Worm (Caenorhabditis elegans) whole organism, young adult: ENCODE results near the gene F58B4.5.

ENCODE experiments used
- C06A6.2 ChIP-seq: fragments of 200-800 bp; sonication (Bioruptor generic); conservative IDR thresholded peaks from 2 replicates; pipeline ENCODE4 v1.3.6; 2022; ENCODE audit warnings: missing genetic modification characterization, missing compliant biosample characterization
- let-607 ChIP-seq, 2 experiments: fragments of 200-800 bp in 1 of 2; sonication (Bioruptor generic) in 1 of 2; sonication (generic microtip) in 1 of 2; optimal IDR thresholded peaks; 2 replicates each; lab custom pipeline; 2016 to 2018; ENCODE audit warnings: mild to moderate bottlenecking in 2 of 2, missing compliant biosample characterization in 2 of 2, missing genetic modification characterization in 2 of 2, moderate library complexity in 2 of 2, missing genotype in 1 of 2
- lin-35 ChIP-seq, 3 experiments: fragments of 150-350 bp in 2 of 3; sonication (generic microtip) in 1 of 3; optimal IDR thresholded peaks; 2 replicates each; lab custom pipeline; 2014 to 2018; ENCODE audit warnings: missing biosample characterization in 3 of 3, missing genetic modification characterization in 3 of 3, missing genetic modification reagents in 3 of 3
- unc-62 ChIP-seq: fragments of 150-350 bp; optimal IDR thresholded peaks from 2 replicates; lab custom pipeline; 2014; ENCODE audit warnings: missing biosample characterization, missing genetic modification reagents, missing genetic modification characterization

DNA sequence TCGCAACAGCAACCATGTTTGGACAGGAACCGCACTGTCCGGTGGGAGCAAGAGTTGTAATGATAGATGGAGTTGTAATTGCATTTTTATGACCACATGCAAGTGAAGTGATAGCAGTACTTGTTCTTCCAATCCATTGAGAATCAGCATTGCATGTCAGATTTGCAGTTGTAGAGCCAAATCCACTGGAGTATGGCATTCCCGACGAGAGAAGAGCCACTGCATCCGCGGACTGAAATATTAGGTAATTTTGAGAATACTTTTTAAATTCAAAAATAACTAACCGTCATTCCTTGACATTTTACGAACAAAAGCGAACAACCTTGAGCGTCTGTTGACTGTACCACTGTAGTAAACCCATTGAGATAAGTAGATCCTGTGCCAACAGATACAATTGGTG is 42.6 kb downstream of the F58B4.5 start:
- TF ChIP-seq C06A6.2: no peak
- no peak for TF ChIP-seq lin-35 (GFP tag; optimal IDR thresholded peaks at IDR 0.05; lab: Kevin White, UChicago)
- TF ChIP-seq let-607 (tag; optimal IDR thresholded peaks at IDR 0.05; lab: Kevin White, UChicago): no peak
- no peak for TF ChIP-seq unc-62 (GFP tag; lab: Kevin White, UChicago)
